Worm (Caenorhabditis elegans): ENCODE results near the gene Y69H2.17.

Y69H2.17 gene

DNA sequence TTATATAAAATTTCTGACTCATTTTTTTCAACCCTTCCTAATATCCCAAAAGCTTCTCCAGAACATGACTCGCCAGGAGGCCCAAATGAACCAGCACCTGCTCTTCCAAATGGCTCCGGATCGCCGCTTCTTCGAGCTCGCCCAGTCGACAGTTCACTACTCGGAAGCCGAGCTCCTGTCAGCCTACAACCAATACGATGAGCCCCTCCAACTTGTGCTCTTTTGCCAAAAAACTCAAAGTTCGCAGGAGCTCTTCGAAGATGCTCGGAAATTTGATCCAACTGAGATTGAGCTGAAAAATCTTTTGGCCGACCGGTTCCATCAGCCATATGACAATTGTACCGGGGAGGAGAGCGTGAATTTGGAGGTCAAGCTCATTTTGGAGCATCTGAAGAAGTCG, 10.7 kb downstream of the Y69H2.17 start:
- TF ChIP-seq elt-2 (tag; optimal IDR thresholded peaks at IDR 0.05) (no peak), R02D3.7 (tag; optimal IDR thresholded peaks at IDR 0.05) (no peak), tbx-2 (tag; optimal IDR thresholded peaks at IDR 0.05) (no peak), sea-2 (GFP tag; optimal IDR thresholded peaks at IDR 0.05) (no peak), nhr-23 (tag; optimal IDR thresholded peaks at IDR 0.05) (no peak), lsy-12 (tag; optimal IDR thresholded peaks at IDR 0.05) (no peak), fkh-10 (GFP tag; optimal IDR thresholded peaks at IDR 0.05) (no peak), zag-1 (tag; optimal IDR thresholded peaks at IDR 0.05) (no peak), daf-12 (tag; optimal IDR thresholded peaks at IDR 0.05) (no peak), nhr-67 (tag; optimal IDR thresholded peaks at IDR 0.05) (no peak), snpc-4 (tag; optimal IDR thresholded peaks at IDR 0.05) (no peak), unc-62 (GFP tag; optimal IDR thresholded peaks at IDR 0.05) (no peak), elt-1 (tag; optimal IDR thresholded peaks at IDR 0.05) (no peak), nfya-1 (tag; optimal IDR thresholded peaks at IDR 0.05; ENCODE audit: insufficient read depth) (no peak), lin-39 (tag; optimal IDR thresholded peaks at IDR 0.05) (no peak), fos-1 (tag; optimal IDR thresholded peaks at IDR 0.05) (no peak)

ce11 chrV:18699326-18699725, 14.6 kb downstream of the Y69H2.17 start, which contains the start of gene nhr-241:
Gene nhr-241 (plus strand): TSS chrV:18699451.
- TF ChIP-seq skn-1 (tag; optimal IDR thresholded peaks at IDR 0.05) (no peak), elt-3 (tag; optimal IDR thresholded peaks at IDR 0.05) (no peak), nhr-76 (tag; optimal IDR thresholded peaks at IDR 0.05) (no peak), egl-27 (tag; optimal IDR thresholded peaks at IDR 0.05) (no peak), lin-39 (tag; optimal IDR thresholded peaks at IDR 0.05) (no peak), nhr-28 (tag; optimal IDR thresholded peaks at IDR 0.05) (no peak)

DNA sequence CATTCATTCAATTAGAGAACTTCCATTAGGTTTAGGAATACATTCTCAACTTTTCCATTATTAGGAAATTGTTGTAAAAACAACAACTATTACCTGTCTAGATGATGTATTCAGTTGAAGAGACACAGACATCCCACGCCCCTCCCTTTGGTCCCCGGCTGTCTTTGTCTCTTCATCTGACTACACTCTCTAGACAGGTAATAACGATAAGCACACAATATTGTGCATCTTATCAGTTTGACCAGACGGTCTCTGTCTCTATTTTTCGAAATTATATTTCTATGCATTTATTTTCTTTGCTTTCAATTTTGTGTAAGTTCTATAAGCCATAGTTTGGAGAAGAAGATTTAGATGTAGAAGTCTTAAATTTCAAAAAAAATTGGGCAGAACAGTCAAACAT, 16.6 kb downstream of the Y69H2.17 start, which contains the start of gene Y69H2.9:
Gene Y69H2.9 (plus strand): TSS at position 233 of the 400 bp plus-strand sequence.
- TF ChIP-seq nhr-67 (tag; optimal IDR thresholded peaks at IDR 0.05) (no peak), nfya-1 (tag; optimal IDR thresholded peaks at IDR 0.05; ENCODE audit: insufficient read depth) (no peak), mdl-1 (tag; optimal IDR thresholded peaks at IDR 0.05) (no peak), lsy-12 (tag; optimal IDR thresholded peaks at IDR 0.05) (no peak), elt-1 (tag; optimal IDR thresholded peaks at IDR 0.05) (no peak), nhr-76 (tag; optimal IDR thresholded peaks at IDR 0.05) (no peak), ceh-16 (tag; optimal IDR thresholded peaks at IDR 0.05) (no peak), tbx-2 (tag; optimal IDR thresholded peaks at IDR 0.05) (no peak), ZK546.5 (tag; optimal IDR thresholded peaks at IDR 0.05) (no peak), lin-15B (tag; optimal IDR thresholded peaks at IDR 0.05) (no peak), elt-2 (tag; optimal IDR thresholded peaks at IDR 0.05) (peak; percentile 90), ceh-28 (tag; optimal IDR thresholded peaks at IDR 0.05) (no peak), hmg-11 (tag; optimal IDR thresholded peaks at IDR 0.05) (no peak), pha-4 (tag; optimal IDR thresholded peaks at IDR 0.05) (peak; percentile 17), skn-1 (tag; optimal IDR thresholded peaks at IDR 0.05) (no peak), daf-12 (tag; optimal IDR thresholded peaks at IDR 0.05) (no peak), ztf-4 (tag; optimal IDR thresholded peaks at IDR 0.05) (no peak), ztf-11 (tag; optimal IDR thresholded peaks at IDR 0.05) (no peak), eor-1 (tag; optimal IDR thresholded peaks at IDR 0.05) (no peak), nhr-12 (tag; optimal IDR thresholded peaks at IDR 0.05) (no peak), pqm-1 (tag; optimal IDR thresholded peaks at IDR 0.05) (peak; percentile 59), nhr-43 (tag; optimal IDR thresholded peaks at IDR 0.05; ENCODE audit: poor library complexity, severe bottlenecking) (no peak), unc-62 (GFP tag; optimal IDR thresholded peaks at IDR 0.05) (no peak), jun-1 (tag; optimal IDR thresholded peaks at IDR 0.05) (no peak), nhr-237 (tag; optimal IDR thresholded peaks at IDR 0.05) (no peak), nhr-77 (tag; optimal IDR thresholded peaks at IDR 0.05) (no peak), sea-2 (GFP tag; optimal IDR thresholded peaks at IDR 0.05) (no peak)

- TF ChIP-seq ama-1 (optimal IDR thresholded peaks at IDR 0.05) (no peak), eor-1 (tag; optimal IDR thresholded peaks at IDR 0.05) (no peak), nhr-237 (tag; optimal IDR thresholded peaks at IDR 0.05) (no peak), elt-1 (tag; optimal IDR thresholded peaks at IDR 0.05) (no peak), ceh-9 (tag; optimal IDR thresholded peaks at IDR 0.05) (no peak), nhr-28 (tag; optimal IDR thresholded peaks at IDR 0.05) (no peak), nhr-23 (tag; optimal IDR thresholded peaks at IDR 0.05) (no peak), ZK546.5 (tag; optimal IDR thresholded peaks at IDR 0.05) (no peak), lsy-12 (tag; optimal IDR thresholded peaks at IDR 0.05) (no peak), elt-2 (tag; optimal IDR thresholded peaks at IDR 0.05) (no peak), pha-4 (tag; optimal IDR thresholded peaks at IDR 0.05) (no peak), R02D3.7 (tag; optimal IDR thresholded peaks at IDR 0.05) (no peak), nhr-12 (tag; optimal IDR thresholded peaks at IDR 0.05) (no peak), ceh-16 (tag; optimal IDR thresholded peaks at IDR 0.05) (no peak), nhr-77 (tag; optimal IDR thresholded peaks at IDR 0.05) (no peak), snpc-4 (tag; optimal IDR thresholded peaks at IDR 0.05) (no peak), fos-1 (tag; optimal IDR thresholded peaks at IDR 0.05) (no peak), nhr-67 (tag; optimal IDR thresholded peaks at IDR 0.05) (no peak), ceh-82 (tag; optimal IDR thresholded peaks at IDR 0.05) (no peak)
Observed at ce11 chrV:18705319-18706062, 20.8 kb downstream of the Y69H2.17 start.
